Fruit fly (Drosophila melanogaster) whole organism, embryonic: Measurements from ENCODE around the gene RhoGAP18B.

ENCODE experiments used
- Asciz ChIP-seq: fragments of 200-800 bp; sonication (Bioruptor generic); optimal IDR thresholded peaks from 2 replicates; lab custom pipeline; 2017; ENCODE audit warnings: missing biosample characterization, mild to moderate bottlenecking, missing genetic modification characterization, missing genetic modification reagents
- Atf-2 ChIP-seq: fragments of 200-800 bp; sonication (Bioruptor generic); optimal IDR thresholded peaks from 2 replicates; lab custom pipeline; 2016; ENCODE audit warnings: missing biosample characterization, missing genetic modification characterization
- Bteb2 ChIP-seq: fragments of 200-800 bp; sonication (Bioruptor generic); optimal IDR thresholded peaks from 2 replicates; lab custom pipeline; 2016; ENCODE audit warnings: missing biosample characterization, missing genetic modification characterization
- CG1024 ChIP-seq: fragments of 200-800 bp; sonication (Bioruptor generic); IDR thresholded peaks from 2 replicates; pipeline ENCODE4 v1.3.6; 2022; ENCODE audit warnings: missing biosample characterization, missing genetic modification characterization
- CG11504 ChIP-seq: fragments of 200-800 bp; sonication (Bioruptor generic); optimal IDR thresholded peaks from 3 replicates; lab custom pipeline; 2019; ENCODE audit warnings: missing biosample characterization, mild to moderate bottlenecking, missing genetic modification characterization, moderate library complexity
- CG12236 ChIP-seq: fragments of 200-800 bp; sonication (Bioruptor generic); optimal IDR thresholded peaks from 2 replicates; lab custom pipeline; 2016; ENCODE audit warnings: missing biosample characterization, missing genetic modification characterization
- CG12942 ChIP-seq: fragments of 200-800 bp; sonication (Bioruptor generic); optimal IDR thresholded peaks from 3 replicates; lab custom pipeline; 2016; ENCODE audit warnings: missing biosample characterization, missing genetic modification characterization
- CG13123 ChIP-seq: fragments of 200-800 bp; sonication (Bioruptor generic); optimal IDR thresholded peaks from 2 replicates; lab custom pipeline; 2016; ENCODE audit warnings: missing biosample characterization, missing genetic modification characterization
- CG13894 ChIP-seq: fragments of 200-800 bp; sonication (Bioruptor generic); optimal IDR thresholded peaks from 3 replicates; lab custom pipeline; 2018; ENCODE audit warnings: missing biosample characterization, mild to moderate bottlenecking, missing genetic modification characterization, moderate library complexity
- CG14710 ChIP-seq: fragments of 200-800 bp; sonication (Bioruptor generic); optimal IDR thresholded peaks from 3 replicates; lab custom pipeline; 2019; ENCODE audit warnings: missing biosample characterization, mild to moderate bottlenecking, missing genetic modification characterization, moderate library complexity
- CG14965 ChIP-seq: fragments of 200-800 bp; sonication (Bioruptor generic); optimal IDR thresholded peaks from 2 replicates; lab custom pipeline; 2016; ENCODE audit warnings: missing biosample characterization, missing genetic modification characterization, borderline replicate concordance
- CG15269 ChIP-seq: fragments of 200-800 bp; sonication (Bioruptor generic); optimal IDR thresholded peaks from 2 replicates; lab custom pipeline; 2018; ENCODE audit warnings: missing biosample characterization, mild to moderate bottlenecking, missing genetic modification characterization, moderate library complexity
- CG16863 ChIP-seq: fragments of 200-800 bp; sonication (Bioruptor generic); optimal IDR thresholded peaks from 3 replicates; lab custom pipeline; 2016; ENCODE audit warnings: missing biosample characterization, missing genetic modification characterization
- CG17612 ChIP-seq: fragments of 200-800 bp; sonication (Bioruptor generic); IDR thresholded peaks from 2 replicates; pipeline ENCODE4 v1.3.6; 2022; ENCODE audit warnings: missing biosample characterization, missing genetic modification characterization
- CG2875 ChIP-seq: fragments of 200-800 bp; sonication (Bioruptor generic); optimal IDR thresholded peaks from 2 replicates; lab custom pipeline; 2017; ENCODE audit warnings: missing biosample characterization, mild to moderate bottlenecking, missing genetic modification characterization, missing genetic modification reagents
- CG30431 ChIP-seq: fragments of 200-800 bp; sonication (Bioruptor generic); optimal IDR thresholded peaks from 2 replicates; lab custom pipeline; 2017; ENCODE audit warnings: missing biosample characterization, missing genetic modification characterization
- CG3065 ChIP-seq: fragments of 200-800 bp; sonication (Bioruptor generic); optimal IDR thresholded peaks from 2 replicates; lab custom pipeline; 2016; ENCODE audit warnings: missing biosample characterization, missing genetic modification characterization
- CG31441 ChIP-seq: fragments of 200-800 bp; sonication (Bioruptor generic); IDR thresholded peaks from 2 replicates; pipeline ENCODE4 v1.3.6; 2022; ENCODE audit warnings: missing biosample characterization, missing genetic modification characterization
- CG34224 ChIP-seq: fragments of 200-800 bp; sonication (Bioruptor generic); IDR thresholded peaks from 3 replicates; pipeline ENCODE4 v1.3.6; 2022; ENCODE audit warnings: missing biosample characterization, missing genetic modification characterization; ENCODE audit not compliant: partially characterized antibody
- CG6175 ChIP-seq: fragments of 200-800 bp; sonication (Bioruptor generic); IDR thresholded peaks from 3 replicates; pipeline ENCODE4 v1.3.6; 2022; ENCODE audit warnings: missing biosample characterization, missing genetic modification characterization
- CG7839 ChIP-seq: fragments of 200-800 bp; sonication (Bioruptor generic); optimal IDR thresholded peaks from 3 replicates; lab custom pipeline; 2018; ENCODE audit warnings: missing biosample characterization, mild to moderate bottlenecking, missing genetic modification characterization, moderate library complexity
- CG8290 ChIP-seq, 3 experiments: fragments of 200-800 bp; sonication (Bioruptor generic); optimal IDR thresholded peaks; 2 replicates each; lab custom pipeline; 2016 to 2019; ENCODE audit warnings: missing biosample characterization in 3 of 3, missing genetic modification characterization in 3 of 3, mild to moderate bottlenecking in 2 of 3, moderate library complexity in 1 of 3
- CG9215 ChIP-seq: fragments of 200-800 bp; sonication (Bioruptor generic); IDR thresholded peaks from 2 replicates; pipeline ENCODE4 v1.3.6; 2022; ENCODE audit warnings: missing biosample characterization, missing genetic modification characterization
- CG9932 ChIP-seq: fragments of 200-800 bp; sonication (Bioruptor generic); IDR thresholded peaks from 2 replicates; pipeline ENCODE4 v1.3.6; 2022; ENCODE audit warnings: missing biosample characterization, missing genetic modification characterization
- Dbx ChIP-seq: fragments of 200-800 bp; sonication (Bioruptor generic); IDR thresholded peaks from 3 replicates; pipeline ENCODE4 v1.3.6; 2022; ENCODE audit warnings: missing biosample characterization, missing genetic modification characterization
- Dip2 ChIP-seq: fragments of 200-800 bp; sonication (Bioruptor generic); IDR thresholded peaks from 2 replicates; pipeline ENCODE4 v1.3.6; 2022; ENCODE audit warnings: missing biosample characterization, missing genetic modification characterization
- Dref ChIP-seq: fragments of 200-800 bp; sonication (Bioruptor generic); IDR thresholded peaks from 2 replicates; pipeline ENCODE4 v1.3.6; 2022; ENCODE audit warnings: missing biosample characterization, missing genetic modification characterization
- Fer3 ChIP-seq: fragments of 200-800 bp; sonication (Bioruptor generic); optimal IDR thresholded peaks from 2 replicates; lab custom pipeline; 2018; ENCODE audit warnings: missing biosample characterization, mild to moderate bottlenecking, missing genetic modification characterization, moderate library complexity
- HLH54F ChIP-seq: fragments of 200-800 bp; sonication (Bioruptor generic); optimal IDR thresholded peaks from 3 replicates; lab custom pipeline; 2016; ENCODE audit warnings: missing biosample characterization, missing genetic modification characterization
- Hey ChIP-seq: fragments of 200-800 bp; sonication (Bioruptor generic); optimal IDR thresholded peaks from 3 replicates; lab custom pipeline; 2018; ENCODE audit warnings: missing biosample characterization, mild to moderate bottlenecking, missing genetic modification characterization
- Jarid2 ChIP-seq: fragments of 200-800 bp; sonication (Bioruptor generic); optimal IDR thresholded peaks from 3 replicates; lab custom pipeline; 2017; ENCODE audit warnings: mild to moderate bottlenecking, missing biosample characterization, missing genetic modification reagents, missing genetic modification characterization
- MESR4 ChIP-seq: fragments of 200-800 bp; sonication (Bioruptor generic); optimal IDR thresholded peaks from 2 replicates; lab custom pipeline; 2018; ENCODE audit warnings: missing biosample characterization, mild to moderate bottlenecking, missing genetic modification characterization, moderate library complexity
- NK7.1 ChIP-seq: fragments of 200-800 bp; sonication (Bioruptor generic); optimal IDR thresholded peaks from 3 replicates; lab custom pipeline; 2016; ENCODE audit warnings: missing biosample characterization, missing genetic modification characterization
- Poxn ChIP-seq: fragments of 200-800 bp; sonication (Bioruptor generic); IDR thresholded peaks from 2 replicates; pipeline ENCODE4 v1.3.6; 2022; ENCODE audit warnings: missing biosample characterization, missing genetic modification characterization
- Tbp ChIP-seq: fragments of >200 bp; optimal IDR thresholded peaks from 2 replicates; lab custom pipeline; 2018; ENCODE audit warnings: missing biosample characterization, missing genetic modification characterization
- chn ChIP-seq: fragments of 200-800 bp; sonication (Bioruptor generic); optimal IDR thresholded peaks from 2 replicates; lab custom pipeline; 2016; ENCODE audit warnings: missing biosample characterization, missing genetic modification characterization
- corto ChIP-seq: fragments of 200-800 bp; sonication (Bioruptor generic); optimal IDR thresholded peaks from 2 replicates; lab custom pipeline; 2016; ENCODE audit warnings: missing biosample characterization, mild to moderate bottlenecking, missing genetic modification characterization, moderate library complexity
- da ChIP-seq: fragments of 200-800 bp; sonication (Bioruptor generic); optimal IDR thresholded peaks from 2 replicates; lab custom pipeline; 2016; ENCODE audit warnings: missing biosample characterization, missing genetic modification characterization
- exex ChIP-seq: fragments of 200-800 bp; sonication (Bioruptor generic); optimal IDR thresholded peaks from 4 replicates; lab custom pipeline; 2018; ENCODE audit warnings: missing biosample characterization, mild to moderate bottlenecking, missing genetic modification characterization, moderate library complexity
- grau ChIP-seq: fragments of 200-800 bp; optimal IDR thresholded peaks from 3 replicates; lab custom pipeline; 2019; ENCODE audit warnings: missing biosample characterization, mild to moderate bottlenecking, missing genetic modification characterization, moderate library complexity
- gt ChIP-seq: fragments of 200-800 bp; sonication (Bioruptor generic); IDR thresholded peaks from 2 replicates; pipeline ENCODE4 v1.3.6; 2022; ENCODE audit warnings: missing biosample characterization, missing genetic modification characterization
- ken ChIP-seq: fragments of 200-800 bp; sonication (Bioruptor generic); IDR thresholded peaks from 3 replicates; pipeline ENCODE4 v1.3.6; 2022; ENCODE audit warnings: missing biosample characterization, missing genetic modification characterization
- lbe ChIP-seq: fragments of 200-800 bp; sonication (Bioruptor generic); optimal IDR thresholded peaks from 2 replicates; lab custom pipeline; 2016; ENCODE audit warnings: missing biosample characterization, mild to moderate bottlenecking, missing genetic modification characterization
- maf-S ChIP-seq: fragments of 200-800 bp; sonication (Bioruptor generic); optimal IDR thresholded peaks from 2 replicates; lab custom pipeline; 2016; ENCODE audit warnings: missing biosample characterization, missing genetic modification characterization
- nau ChIP-seq: fragments of 200-800 bp; sonication (Bioruptor generic); optimal IDR thresholded peaks from 3 replicates; lab custom pipeline; 2017; ENCODE audit warnings: missing biosample characterization, mild to moderate bottlenecking, missing genetic modification characterization, missing genetic modification reagents
- org-1 ChIP-seq: fragments of 200-800 bp; sonication (Bioruptor generic); optimal IDR thresholded peaks from 2 replicates; lab custom pipeline; 2017; ENCODE audit warnings: missing biosample characterization, missing genetic modification characterization
- repo ChIP-seq: fragments of 200-800 bp; sonication (Bioruptor generic); optimal IDR thresholded peaks from 2 replicates; lab custom pipeline; 2016; ENCODE audit warnings: missing biosample characterization, missing genetic modification characterization
- slou ChIP-seq: fragments of 200-800 bp; sonication (Bioruptor generic); optimal IDR thresholded peaks from 3 replicates; lab custom pipeline; 2016; ENCODE audit warnings: missing biosample characterization, missing genetic modification characterization
- tap ChIP-seq: fragments of 200-800 bp; optimal IDR thresholded peaks from 3 replicates; lab custom pipeline; 2019; ENCODE audit warnings: missing biosample characterization, mild to moderate bottlenecking, missing genetic modification characterization, moderate library complexity
- wor ChIP-seq: fragments of 200-800 bp; sonication (Bioruptor generic); IDR thresholded peaks from 2 replicates; pipeline ENCODE4 v1.3.6; 2022; ENCODE audit warnings: missing biosample characterization, missing genetic modification characterization

RhoGAP18B gene

DNA sequence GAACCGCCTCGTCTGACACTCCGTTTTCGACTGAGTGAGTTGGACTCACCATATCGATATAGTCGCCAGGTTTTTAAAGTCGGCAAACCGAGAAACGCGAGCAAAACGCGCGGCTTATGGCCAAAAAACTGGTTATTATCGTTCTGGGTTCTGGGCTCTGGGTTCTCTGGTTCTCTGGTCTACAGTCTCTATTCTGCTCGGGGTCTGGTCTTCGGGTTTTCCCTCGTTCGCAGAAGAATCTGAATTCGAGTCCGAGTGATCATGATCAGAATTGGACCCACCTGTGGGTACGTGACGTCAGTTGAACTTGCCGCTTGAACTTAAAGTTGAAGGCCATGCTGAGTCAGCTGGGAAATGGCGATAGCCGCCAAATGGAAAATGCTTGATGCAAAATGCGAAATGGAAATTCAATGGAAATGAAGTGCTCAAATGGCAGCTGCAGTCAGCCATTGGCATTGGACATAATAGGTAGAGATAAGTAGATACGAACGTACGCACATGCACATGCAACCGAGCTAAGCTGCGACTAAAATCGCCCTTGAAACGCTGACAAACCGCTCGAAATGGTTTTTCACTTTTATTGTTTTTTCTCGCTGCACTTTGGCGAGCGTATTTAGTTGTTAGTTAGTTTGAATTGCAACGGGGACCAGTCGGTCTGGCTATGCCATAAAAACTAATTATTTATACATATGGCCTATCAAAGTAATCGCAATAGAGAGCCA is 8.1 kb upstream of the RhoGAP18B start, which contains the start of gene CG33939 (continued):
- TF ChIP-seq MESR4 (GFP tag; lab: Kevin White, UChicago): no peak
- TF ChIP-seq org-1: no peak
- no peak for TF ChIP-seq CG9215 (GFP tag; lab: Robert Waterston, UW)
- TF ChIP-seq da (GFP tag; lab: Kevin White, UChicago): no peak
- no peak for TF ChIP-seq nau (GFP tag; lab: Kevin White, UChicago)
- TF ChIP-seq CG34224 (GFP tag; lab: Robert Waterston, UW): no peak
- TF ChIP-seq CG8290 (GFP tag; optimal IDR thresholded peaks at IDR 0.05; lab: Kevin White, UChicago): no peak
- TF ChIP-seq CG8290 (tag; optimal IDR thresholded peaks at IDR 0.05; lab: Kevin White, UChicago): no peak
- TF ChIP-seq slou: no peak
- peak; percentile 92 for TF ChIP-seq CG13894 (tag; lab: Kevin White, UChicago)

DNA sequence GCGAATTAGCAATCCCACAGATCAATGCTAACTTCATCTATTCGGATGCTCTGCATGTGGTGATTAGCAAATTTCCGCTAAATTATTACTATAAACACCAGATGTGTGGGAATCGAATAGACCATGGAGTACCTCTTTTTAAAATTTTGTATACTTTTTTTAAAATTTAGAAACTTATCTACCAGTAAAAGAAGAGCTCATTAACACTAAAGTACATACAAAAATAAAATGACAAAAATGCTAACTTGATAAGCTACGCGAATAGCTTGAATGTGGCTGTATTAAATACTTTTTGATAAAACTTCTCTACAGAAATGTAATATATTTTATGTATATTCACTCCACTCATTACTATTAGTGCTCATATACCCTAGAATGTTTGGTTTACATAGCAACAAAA is 7.2 kb upstream of the RhoGAP18B start:
- TF ChIP-seq chn (GFP tag; lab: Kevin White, UChicago): no peak
- TF ChIP-seq ken: no peak
- no peak for TF ChIP-seq Dip2 (GFP tag; lab: Robert Waterston, UW)
- TF ChIP-seq Jarid2 (GFP tag; lab: Kevin White, UChicago): no peak
- TF ChIP-seq gt (GFP tag; lab: Robert Waterston, UW): no peak
- no peak for TF ChIP-seq CG1024
- no peak for TF ChIP-seq Tbp (GFP tag; lab: Kevin White, UChicago)
- no peak for TF ChIP-seq CG2875
- TF ChIP-seq grau (tag; lab: Kevin White, UChicago): peak; percentile 54
- no peak for TF ChIP-seq exex
- no peak for TF ChIP-seq Atf-2 (GFP tag; lab: Kevin White, UChicago)
- no peak for TF ChIP-seq Poxn (GFP tag; lab: Robert Waterston, UW)
- TF ChIP-seq Bteb2: no peak
- peak; percentile 22 for TF ChIP-seq CG15269 (tag; lab: Kevin White, UChicago)
- TF ChIP-seq CG14965 (GFP tag; lab: Kevin White, UChicago): no peak
- TF ChIP-seq CG13123 (GFP tag; lab: Kevin White, UChicago): no peak
- no peak for TF ChIP-seq Hey (tag; lab: Kevin White, UChicago)
- TF ChIP-seq HLH54F (GFP tag; lab: Kevin White, UChicago): no peak
- TF ChIP-seq CG6175 (GFP tag; lab: Robert Waterston, UW): no peak
- no peak for TF ChIP-seq maf-S (GFP tag; lab: Kevin White, UChicago)
- TF ChIP-seq corto (GFP tag; lab: Kevin White, UChicago): no peak
- no peak for TF ChIP-seq Asciz (GFP tag; lab: Kevin White, UChicago)
- TF ChIP-seq CG12942 (GFP tag; lab: Kevin White, UChicago): no peak
- TF ChIP-seq CG12236 (GFP tag; lab: Kevin White, UChicago): no peak
- TF ChIP-seq Dbx (GFP tag; lab: Robert Waterston, UW): no peak
- no peak for TF ChIP-seq CG3065 (GFP tag; lab: Kevin White, UChicago)
- no peak for TF ChIP-seq Dref
- TF ChIP-seq CG9932 (GFP tag; lab: Robert Waterston, UW): peak; percentile 43; the same call in 1 of the 2 replicates
- TF ChIP-seq CG31441 (GFP tag; lab: Robert Waterston, UW): no peak
- no peak for TF ChIP-seq CG14710 (tag; lab: Kevin White, UChicago)
- TF ChIP-seq CG30431 (GFP tag; lab: Kevin White, UChicago): no peak
- no peak for TF ChIP-seq lbe (GFP tag; lab: Kevin White, UChicago)
- peak; percentile 43 for TF ChIP-seq CG7839 (tag; lab: Kevin White, UChicago)
- no peak for TF ChIP-seq tap
- TF ChIP-seq repo (GFP tag; lab: Kevin White, UChicago): no peak
- no peak for TF ChIP-seq wor (GFP tag; lab: Robert Waterston, UW)
- TF ChIP-seq Fer3 (tag; lab: Kevin White, UChicago): no peak
- no peak for TF ChIP-seq CG16863 (GFP tag; lab: Kevin White, UChicago)
- TF ChIP-seq CG17612 (GFP tag; lab: Robert Waterston, UW): no peak
- TF ChIP-seq CG11504 (tag; lab: Kevin White, UChicago): peak; percentile 25
- no peak for TF ChIP-seq NK7.1 (GFP tag; lab: Kevin White, UChicago)
